Worm (Caenorhabditis elegans): ENCODE data around the gene nhr-209.

- TF ChIP-seq F57A8.1 (GFP tag; optimal IDR thresholded peaks at IDR 0.05) (no peak), madf-6 (GFP tag; IDR thresholded peaks at IDR 0.05) (no peak), lir-1 (GFP tag; conservative IDR thresholded peaks at IDR 0.05) (no peak), mes-4 (tag; optimal IDR thresholded peaks at IDR 0.05) (no peak), akir-1 (GFP tag; optimal IDR thresholded peaks at IDR 0.05) (no peak), die-1 (tag; optimal IDR thresholded peaks at IDR 0.05) (no peak), ama-1 (optimal IDR thresholded peaks at IDR 0.05) (no peak), ama-1 (GFP tag; optimal IDR thresholded peaks at IDR 0.05) (no peak), aptf-2 (GFP tag; conservative IDR thresholded peaks at IDR 0.05) (no peak), nfya-1 (tag; optimal IDR thresholded peaks at IDR 0.05; ENCODE audit: borderline replicate concordance, insufficient read depth) (no peak), pbrm-1 (GFP tag; IDR thresholded peaks at IDR 0.05) (no peak), egrh-3 (GFP tag; IDR thresholded peaks at IDR 0.05) (no peak), K11D2.4 (GFP tag; IDR thresholded peaks at IDR 0.05) (no peak), efl-1 (GFP tag; optimal IDR thresholded peaks at IDR 0.05) (no peak), nfyb-1 (GFP tag; IDR thresholded peaks at IDR 0.05) (no peak)
These were observed 17.7 kb upstream of the nhr-209 start, which contains the start of gene R07B7.9 for ce11 chrV:12080274-12080673.
